Fruit fly (Drosophila melanogaster) whole organism, embryonic: ENCODE data around the gene Prp39.

ENCODE experiments used
- CG11723 ChIP-seq: fragments of 200-800 bp; sonication (Bioruptor generic); optimal IDR thresholded peaks from 2 replicates; lab custom pipeline; 2017; ENCODE audit warnings: missing biosample characterization, mild to moderate bottlenecking, missing genetic modification characterization
- CG13123 ChIP-seq: fragments of 200-800 bp; sonication (Bioruptor generic); optimal IDR thresholded peaks from 2 replicates; lab custom pipeline; 2016; ENCODE audit warnings: missing biosample characterization, missing genetic modification characterization
- CG13296 ChIP-seq: fragments of 200-800 bp; sonication (Bioruptor generic); optimal IDR thresholded peaks from 3 replicates; lab custom pipeline; 2018; ENCODE audit warnings: missing biosample characterization, mild to moderate bottlenecking, missing genetic modification characterization
- CG14441 ChIP-seq: fragments of 200-800 bp; sonication (Bioruptor generic); IDR thresholded peaks from 2 replicates; pipeline ENCODE4 v1.3.6; 2022; ENCODE audit warnings: missing biosample characterization, missing genetic modification characterization
- CG14965 ChIP-seq: fragments of 200-800 bp; sonication (Bioruptor generic); optimal IDR thresholded peaks from 2 replicates; lab custom pipeline; 2016; ENCODE audit warnings: missing biosample characterization, missing genetic modification characterization, borderline replicate concordance
- CG1602 ChIP-seq: fragments of 200-800 bp; sonication (Bioruptor generic); optimal IDR thresholded peaks from 3 replicates; lab custom pipeline; 2016; ENCODE audit warnings: missing biosample characterization, missing genetic modification characterization
- CG16815 ChIP-seq: fragments of 200-800 bp; sonication (Bioruptor generic); optimal IDR thresholded peaks from 3 replicates; lab custom pipeline; 2017; ENCODE audit warnings: missing biosample characterization, mild to moderate bottlenecking, missing genetic modification characterization
- CG1792 ChIP-seq: fragments of 200-800 bp; sonication (Bioruptor generic); optimal IDR thresholded peaks from 2 replicates; lab custom pipeline; 2016; ENCODE audit warnings: missing biosample characterization, missing genetic modification characterization
- CG18764 ChIP-seq: fragments of 200-800 bp; sonication (Bioruptor generic); optimal IDR thresholded peaks from 3 replicates; lab custom pipeline; 2016; ENCODE audit warnings: missing biosample characterization, missing genetic modification characterization
- CG2678 ChIP-seq: fragments of 200-800 bp; sonication (Bioruptor generic); optimal IDR thresholded peaks from 3 replicates; lab custom pipeline; 2019; ENCODE audit warnings: missing biosample characterization, mild to moderate bottlenecking, missing genetic modification characterization, moderate library complexity
- CG30403 ChIP-seq: fragments of 200-800 bp; sonication (Bioruptor generic); optimal IDR thresholded peaks from 3 replicates; lab custom pipeline; 2016; ENCODE audit warnings: missing biosample characterization, missing genetic modification characterization
- CG3838 ChIP-seq: fragments of 200-800 bp; sonication (Bioruptor generic); optimal IDR thresholded peaks from 3 replicates; lab custom pipeline; 2016; ENCODE audit warnings: missing biosample characterization, missing genetic modification characterization
- CG4617 ChIP-seq: fragments of 200-800 bp; sonication (Bioruptor generic); optimal IDR thresholded peaks from 3 replicates; lab custom pipeline; 2016; ENCODE audit warnings: missing biosample characterization, missing genetic modification characterization, borderline replicate concordance
- CG5180 ChIP-seq: fragments of 200-800 bp; sonication (Bioruptor generic); optimal IDR thresholded peaks from 3 replicates; lab custom pipeline; 2017; ENCODE audit warnings: missing biosample characterization, missing genetic modification characterization, mild to moderate bottlenecking, moderate library complexity, missing genetic modification reagents
- CG5245 ChIP-seq: fragments of 200-800 bp; sonication (Bioruptor generic); optimal IDR thresholded peaks from 3 replicates; lab custom pipeline; 2016; ENCODE audit warnings: missing biosample characterization, missing genetic modification characterization
- CG6175 ChIP-seq: fragments of 200-800 bp; sonication (Bioruptor generic); IDR thresholded peaks from 3 replicates; pipeline ENCODE4 v1.3.6; 2022; ENCODE audit warnings: missing biosample characterization, missing genetic modification characterization
- CG6689 ChIP-seq: fragments of 200-800 bp; sonication (Bioruptor generic); IDR thresholded peaks from 2 replicates; pipeline ENCODE4 v1.3.6; 2022; ENCODE audit warnings: missing biosample characterization, missing genetic modification characterization
- CG7745 ChIP-seq: fragments of 200-800 bp; sonication (Bioruptor generic); optimal IDR thresholded peaks from 2 replicates; lab custom pipeline; 2018; ENCODE audit warnings: missing biosample characterization, mild to moderate bottlenecking, missing genetic modification characterization, moderate library complexity
- CG8089 ChIP-seq: fragments of 200-800 bp; sonication (Bioruptor generic); optimal IDR thresholded peaks from 3 replicates; lab custom pipeline; 2016; ENCODE audit warnings: missing biosample characterization, missing genetic modification characterization
- CG9609 ChIP-seq: fragments of 200-800 bp; sonication (Bioruptor generic); optimal IDR thresholded peaks from 3 replicates; lab custom pipeline; 2016; ENCODE audit warnings: missing biosample characterization, missing genetic modification characterization
- Dbx ChIP-seq: fragments of 200-800 bp; sonication (Bioruptor generic); IDR thresholded peaks from 3 replicates; pipeline ENCODE4 v1.3.6; 2022; ENCODE audit warnings: missing biosample characterization, missing genetic modification characterization
- Dp ChIP-seq: fragments of 200-800 bp; sonication (Bioruptor generic); optimal IDR thresholded peaks from 2 replicates; lab custom pipeline; 2018; ENCODE audit warnings: missing biosample characterization, mild to moderate bottlenecking, missing genetic modification characterization, moderate library complexity
- Fer2 ChIP-seq: fragments of 200-800 bp; sonication (Bioruptor generic); optimal IDR thresholded peaks from 2 replicates; lab custom pipeline; 2018; ENCODE audit warnings: missing biosample characterization, mild to moderate bottlenecking, missing genetic modification characterization, moderate library complexity
- Hr51 ChIP-seq, 2 experiments: fragments of 200-800 bp; sonication (Bioruptor generic); optimal IDR thresholded peaks; 2 replicates in 1 of 2; 3 replicates in 1 of 2; lab custom pipeline; 2016 to 2018; ENCODE audit warnings: missing biosample characterization in 2 of 2, missing genetic modification characterization in 2 of 2, mild to moderate bottlenecking in 1 of 2, moderate library complexity in 1 of 2
- MESR4 ChIP-seq: fragments of 200-800 bp; sonication (Bioruptor generic); optimal IDR thresholded peaks from 2 replicates; lab custom pipeline; 2018; ENCODE audit warnings: missing biosample characterization, mild to moderate bottlenecking, missing genetic modification characterization, moderate library complexity
- MTF-1 ChIP-seq: fragments of 200-800 bp; sonication (Bioruptor generic); optimal IDR thresholded peaks from 2 replicates; lab custom pipeline; 2018; ENCODE audit warnings: missing biosample characterization, mild to moderate bottlenecking, missing genetic modification characterization, borderline replicate concordance
- Sin3A ChIP-seq: fragments of >200 bp; optimal IDR thresholded peaks from 2 replicates; lab custom pipeline; 2018
- Sry-δ ChIP-seq: fragments of 200-800 bp; sonication (Bioruptor generic); optimal IDR thresholded peaks from 2 replicates; lab custom pipeline; 2016; ENCODE audit warnings: missing biosample characterization, missing genetic modification characterization
- Ssrp ChIP-seq: fragments of 200-800 bp; sonication (Bioruptor generic); optimal IDR thresholded peaks from 2 replicates; lab custom pipeline; 2018; ENCODE audit warnings: missing biosample characterization, mild to moderate bottlenecking, missing genetic modification characterization, moderate library complexity
- Stat92E ChIP-seq, 3 experiments: fragments of >200 bp in 2 of 3; fragments of 200-800 bp in 1 of 3; sonication (Bioruptor generic) in 1 of 3; optimal IDR thresholded peaks; 2 replicates each; lab custom pipeline; 2017 to 2019; ENCODE audit warnings: missing biosample characterization in 3 of 3, missing genetic modification characterization in 3 of 3, mild to moderate bottlenecking in 1 of 3, moderate library complexity in 1 of 3
- abd-A ChIP-seq: fragments of 200-800 bp; sonication (Bioruptor generic); optimal IDR thresholded peaks from 3 replicates; lab custom pipeline; 2019; ENCODE audit warnings: missing biosample characterization, mild to moderate bottlenecking, missing genetic modification characterization, moderate library complexity
- al ChIP-seq: fragments of 200-800 bp; sonication (Bioruptor generic); IDR thresholded peaks from 2 replicates; pipeline ENCODE4 v1.3.6; 2022; ENCODE audit warnings: missing biosample characterization, missing genetic modification characterization
- aop ChIP-seq: fragments of 200-800 bp; sonication (Bioruptor generic); IDR thresholded peaks from 2 replicates; pipeline ENCODE4 v1.3.6; 2022; ENCODE audit warnings: missing biosample characterization, missing genetic modification characterization
- ara ChIP-seq: fragments of 200-800 bp; sonication (Bioruptor generic); IDR thresholded peaks from 2 replicates; pipeline ENCODE4 v1.3.6; 2022; ENCODE audit warnings: missing biosample characterization, missing genetic modification characterization
- ems ChIP-seq: fragments of 200-800 bp; sonication (Bioruptor generic); optimal IDR thresholded peaks from 3 replicates; lab custom pipeline; 2016; ENCODE audit warnings: missing biosample characterization, missing genetic modification characterization
- fd64A ChIP-seq: fragments of 200-800 bp; sonication (Bioruptor generic); optimal IDR thresholded peaks from 3 replicates; lab custom pipeline; 2018; ENCODE audit warnings: missing biosample characterization, mild to moderate bottlenecking, missing genetic modification characterization
- gem ChIP-seq: fragments of 200-800 bp; sonication (Bioruptor generic); optimal IDR thresholded peaks from 2 replicates; lab custom pipeline; 2019; ENCODE audit warnings: missing biosample characterization, mild to moderate bottlenecking, missing genetic modification characterization, moderate library complexity
- grau ChIP-seq: fragments of 200-800 bp; optimal IDR thresholded peaks from 3 replicates; lab custom pipeline; 2019; ENCODE audit warnings: missing biosample characterization, mild to moderate bottlenecking, missing genetic modification characterization, moderate library complexity
- her ChIP-seq: fragments of 200-800 bp; sonication (Bioruptor generic); optimal IDR thresholded peaks from 2 replicates; lab custom pipeline; 2016; ENCODE audit warnings: missing biosample characterization, missing genetic modification characterization
- hth ChIP-seq: fragments of >200 bp; optimal IDR thresholded peaks from 2 replicates; lab custom pipeline; 2017; ENCODE audit warnings: inconsistent platforms
- lola ChIP-seq, 3 experiments: fragments of >200 bp in 2 of 3; fragments of 200-800 bp in 1 of 3; sonication (Bioruptor generic) in 1 of 3; optimal IDR thresholded peaks; 2 replicates each; lab custom pipeline; 2017 to 2019; ENCODE audit warnings: missing biosample characterization in 3 of 3, missing genetic modification characterization in 3 of 3, mild to moderate bottlenecking in 1 of 3, moderate library complexity in 1 of 3
- sens-2 ChIP-seq: fragments of 200-800 bp; sonication (Bioruptor generic); IDR thresholded peaks from 2 replicates; pipeline ENCODE4 v1.3.6; 2022; ENCODE audit warnings: missing biosample characterization, missing genetic modification characterization
- shn ChIP-seq: fragments of 200-800 bp; sonication (Bioruptor generic); optimal IDR thresholded peaks from 3 replicates; lab custom pipeline; 2016; ENCODE audit warnings: missing biosample characterization, missing genetic modification characterization
- sim ChIP-seq: fragments of 200-800 bp; sonication (Bioruptor generic); IDR thresholded peaks from 2 replicates; pipeline ENCODE4 v1.3.6; 2022; ENCODE audit warnings: missing biosample characterization, missing genetic modification characterization
- slou ChIP-seq: fragments of 200-800 bp; sonication (Bioruptor generic); optimal IDR thresholded peaks from 3 replicates; lab custom pipeline; 2016; ENCODE audit warnings: missing biosample characterization, missing genetic modification characterization
- ssp ChIP-seq: fragments of 200-800 bp; sonication (Bioruptor generic); IDR thresholded peaks from 2 replicates; pipeline ENCODE4 v1.3.6; 2022; ENCODE audit warnings: missing biosample characterization, missing genetic modification characterization
- tin ChIP-seq: fragments of 200-800 bp; sonication (Bioruptor generic); optimal IDR thresholded peaks from 3 replicates; lab custom pipeline; 2016; ENCODE audit warnings: missing biosample characterization, missing genetic modification characterization
- ttk ChIP-seq: fragments of 200-800 bp; sonication (Bioruptor generic); IDR thresholded peaks from 2 replicates; pipeline ENCODE4 v2.1.2; 2022; ENCODE audit warnings: missing biosample characterization, missing genetic modification characterization
- unc-4 ChIP-seq: fragments of 200-800 bp; sonication (Bioruptor generic); IDR thresholded peaks from 2 replicates; pipeline ENCODE4 v1.3.6; 2022; ENCODE audit warnings: missing biosample characterization, missing genetic modification characterization; ENCODE audit not compliant: partially characterized antibody

Gene Prp39

DNA sequence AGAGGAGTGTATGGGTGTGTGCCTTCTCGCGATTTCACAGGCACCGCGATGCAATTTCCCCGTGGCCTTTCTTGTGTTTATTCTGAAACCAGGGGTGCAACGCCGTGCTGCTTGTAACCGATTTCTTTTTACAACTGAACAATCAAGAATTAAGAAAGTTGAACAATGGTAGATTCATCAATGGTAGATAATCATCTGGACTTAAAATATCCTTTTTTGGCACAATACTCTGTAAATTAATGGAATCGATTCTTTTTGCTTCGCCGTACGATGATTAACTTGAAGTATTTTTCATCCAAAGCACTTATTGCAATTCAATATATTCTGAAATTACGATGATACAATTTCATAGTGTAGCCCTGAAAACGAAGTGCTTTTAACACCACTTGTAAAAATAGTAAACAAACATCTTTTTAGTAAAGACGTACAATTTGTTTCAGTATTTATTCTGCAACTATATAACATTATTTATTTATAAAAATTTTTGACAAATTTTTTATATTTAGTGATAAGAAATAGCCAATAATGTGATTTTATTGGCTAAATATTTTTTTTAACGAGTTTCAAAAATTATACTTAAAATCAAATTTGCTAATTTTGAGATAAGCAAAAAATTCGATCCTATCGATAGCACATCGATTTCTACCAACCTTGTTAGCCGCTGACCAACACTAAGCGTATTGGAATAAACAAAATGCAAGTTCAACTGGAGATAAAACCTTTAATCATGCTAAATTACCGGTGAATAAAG, 7.8 kb downstream of the Prp39 start, which contains the start of the genes CG1523 and CG1647 (continued):
- no peak for TF ChIP-seq MTF-1 (GFP tag; lab: Kevin White, UChicago)
- peak; percentile 43 for TF ChIP-seq CG1602 (GFP tag; lab: Kevin White, UChicago)
- peak; percentile 4 for TF ChIP-seq CG13123 (GFP tag; lab: Kevin White, UChicago)
- peak; percentile 55; the same call in 1 of the 2 replicates for TF ChIP-seq unc-4 (GFP tag; lab: Robert Waterston, UW)
- TF ChIP-seq hth (lab: Kevin White, UChicago): no peak
- TF ChIP-seq CG14965 (GFP tag; lab: Kevin White, UChicago): no peak
- peak; percentile 60 for TF ChIP-seq shn (GFP tag; lab: Kevin White, UChicago)
- TF ChIP-seq CG11723 (GFP tag; lab: Kevin White, UChicago): no peak
- TF ChIP-seq CG5180: no peak
- TF ChIP-seq her (GFP tag; lab: Kevin White, UChicago): peak; percentile 47
- TF ChIP-seq slou (GFP tag; lab: Kevin White, UChicago): no peak
- peak; percentile 73 for TF ChIP-seq CG6689
- TF ChIP-seq Hr51 (GFP tag; optimal IDR thresholded peaks at IDR 0.05; lab: Kevin White, UChicago): peak in 1 of 2 experiments; percentile 51
- peak; percentile 41 for TF ChIP-seq tin (GFP tag; lab: Kevin White, UChicago)
- TF ChIP-seq CG13296 (GFP tag; lab: Kevin White, UChicago): no peak
- 0 out of 2 replicates have a peak, but pooled peaks have one; percentile 7 for TF ChIP-seq sim (GFP tag; lab: Robert Waterston, UW)
- peak; percentile 41 for TF ChIP-seq Sry-δ (GFP tag; lab: Kevin White, UChicago)
- TF ChIP-seq CG3838: no peak
- no peak for TF ChIP-seq Sin3A (lab: Kevin White, UChicago)
- TF ChIP-seq CG1792 (GFP tag; lab: Kevin White, UChicago): peak; percentile 21
- TF ChIP-seq lola (GFP tag; optimal IDR thresholded peaks at IDR 0.05; lab: Kevin White, UChicago): peak in 1 of 3 experiments; percentile 78
- TF ChIP-seq fd64A (GFP tag; lab: Kevin White, UChicago): no peak
- peak; percentile 53; the same call in 1 of the 2 replicates for TF ChIP-seq ttk (GFP tag; lab: Robert Waterston, UW)
- TF ChIP-seq CG14441: peak; percentile 58
- no peak for TF ChIP-seq aop (GFP tag; lab: Robert Waterston, UW)
- peak; percentile 74 for TF ChIP-seq CG30403
- peak; percentile 82 for TF ChIP-seq gem (tag; lab: Kevin White, UChicago)
- TF ChIP-seq CG18764 (GFP tag; lab: Kevin White, UChicago): peak; percentile 45
- TF ChIP-seq Ssrp (tag; lab: Kevin White, UChicago): peak; percentile 61
- no peak for TF ChIP-seq CG7745 (tag; lab: Kevin White, UChicago)
- peak; percentile 67 for TF ChIP-seq CG4617 (GFP tag; lab: Kevin White, UChicago)
- TF ChIP-seq ara (GFP tag; lab: Robert Waterston, UW): peak; percentile 58
- TF ChIP-seq CG5245 (GFP tag; lab: Kevin White, UChicago): peak; percentile 0
- no peak for TF ChIP-seq sens-2 (GFP tag; lab: Robert Waterston, UW)
- TF ChIP-seq CG16815 (GFP tag; lab: Kevin White, UChicago): peak; percentile 47
- peak; percentile 76 for TF ChIP-seq grau (tag; lab: Kevin White, UChicago)
- peak; percentile 22 for TF ChIP-seq MESR4 (GFP tag; lab: Kevin White, UChicago)
- TF ChIP-seq CG8089 (GFP tag; lab: Kevin White, UChicago): peak; percentile 53
- TF ChIP-seq ssp (GFP tag; lab: Robert Waterston, UW): peak; percentile 38; the same call in 1 of the 2 replicates
- no peak for TF ChIP-seq Stat92E (GFP tag; optimal IDR thresholded peaks at IDR 0.05; lab: Kevin White, UChicago)
- TF ChIP-seq CG6175 (GFP tag; lab: Robert Waterston, UW): no peak
- peak; percentile 25; the same call in 1 of the 2 replicates for TF ChIP-seq al (GFP tag; lab: Robert Waterston, UW)
- peak; percentile 49; the same call in 1 of the 3 replicates for TF ChIP-seq Dbx (GFP tag; lab: Robert Waterston, UW)
- TF ChIP-seq CG2678 (tag; lab: Kevin White, UChicago): no peak
- no peak for TF ChIP-seq Dp (GFP tag; lab: Kevin White, UChicago)
- no peak for TF ChIP-seq ems (GFP tag; lab: Kevin White, UChicago)
- TF ChIP-seq abd-A: no peak
- peak; percentile 62 for TF ChIP-seq CG9609 (GFP tag; lab: Kevin White, UChicago)
- peak; percentile 63 for TF ChIP-seq Fer2 (tag; lab: Kevin White, UChicago)
